Worm (Caenorhabditis elegans): ENCODE results near the gene phat-7.

- no peak for TF ChIP-seq mdl-1 (tag; optimal IDR thresholded peaks at IDR 0.05)
- TF ChIP-seq fkh-10 (GFP tag; optimal IDR thresholded peaks at IDR 0.05), result no peak
- no peak for TF ChIP-seq unc-30 (tag; optimal IDR thresholded peaks at IDR 0.05)
- TF ChIP-seq lin-39 (tag; optimal IDR thresholded peaks at IDR 0.05), result no peak
- TF ChIP-seq alr-1 (tag; optimal IDR thresholded peaks at IDR 0.05; ENCODE audit: borderline replicate concordance), result no peak
- no peak for TF ChIP-seq elt-2 (tag; optimal IDR thresholded peaks at IDR 0.05)
- TF ChIP-seq nhr-237 (tag; optimal IDR thresholded peaks at IDR 0.05), result no peak
- no peak for TF ChIP-seq ama-1 (optimal IDR thresholded peaks at IDR 0.05)
- TF ChIP-seq nhr-12 (tag; optimal IDR thresholded peaks at IDR 0.05), result no peak
- TF ChIP-seq aly-2 (tag; optimal IDR thresholded peaks at IDR 0.05), result no peak
- no peak for TF ChIP-seq skn-1 (tag; optimal IDR thresholded peaks at IDR 0.05)
- TF ChIP-seq unc-62 (GFP tag; optimal IDR thresholded peaks at IDR 0.05), result no peak
Measured at ce11 chrV:4016780-4017179, 29.4 kb upstream of the phat-7 start, which contains the start of gene srw-89.
